Worm (Caenorhabditis elegans) whole organism, mixed stage, embryonic: ENCODE data around the gene srxa-18.

ENCODE experiments used
- M03D4.4 ChIP-seq: sonication (generic microtip); optimal IDR thresholded peaks from 2 replicates; lab custom pipeline; 2017; ENCODE audit warnings: mild to moderate bottlenecking, missing genetic modification characterization, missing compliant biosample characterization
- elt-1 ChIP-seq: sonication (generic microtip); optimal IDR thresholded peaks from 2 replicates; lab custom pipeline; 2017; ENCODE audit warnings: missing genetic modification characterization, mild to moderate bottlenecking, missing compliant biosample characterization, antibody characterized with exemption, moderate library complexity, borderline replicate concordance; ENCODE audit not compliant: insufficient read depth
- mab-5 ChIP-seq: fragments of 150-350 bp; optimal IDR thresholded peaks from 2 replicates; lab custom pipeline; 2014; ENCODE audit warnings: missing biosample characterization, missing genetic modification characterization
- nhr-12 ChIP-seq: fragments of 150-350 bp; optimal IDR thresholded peaks from 2 replicates; lab custom pipeline; 2014; ENCODE audit warnings: missing biosample characterization, missing genetic modification characterization
- nhr-237 ChIP-seq: fragments of 150-350 bp; optimal IDR thresholded peaks from 2 replicates; lab custom pipeline; 2014; ENCODE audit warnings: missing biosample characterization, missing genetic modification characterization
- nhr-28 ChIP-seq: fragments of 150-350 bp; optimal IDR thresholded peaks from 2 replicates; lab custom pipeline; 2014; ENCODE audit warnings: missing biosample characterization, missing genetic modification characterization
- sem-2 ChIP-seq: fragments of 200-800 bp; sonication (Bioruptor generic); optimal IDR thresholded peaks from 2 replicates; lab custom pipeline; 2018; ENCODE audit warnings: mild to moderate bottlenecking, missing genetic modification characterization, missing compliant biosample characterization
- sptf-1 ChIP-seq: sonication (generic microtip); optimal IDR thresholded peaks from 2 replicates; lab custom pipeline; 2017; ENCODE audit warnings: mild to moderate bottlenecking, missing genetic modification characterization, moderate library complexity, missing compliant biosample characterization
- unc-120 ChIP-seq: sonication (generic microtip); optimal IDR thresholded peaks from 2 replicates; lab custom pipeline; 2017; ENCODE audit warnings: missing genetic modification characterization, missing compliant biosample characterization; ENCODE audit not compliant: poor library complexity, severe bottlenecking
- unc-62 ChIP-seq: fragments of 150-350 bp; optimal IDR thresholded peaks from 2 replicates; lab custom pipeline; 2014; ENCODE audit warnings: missing biosample characterization, missing genetic modification reagents, missing genetic modification characterization
- zip-8 ChIP-seq: fragments of 150-350 bp; optimal IDR thresholded peaks from 2 replicates; lab custom pipeline; 2014; ENCODE audit warnings: missing biosample characterization, missing genetic modification characterization

DNA sequence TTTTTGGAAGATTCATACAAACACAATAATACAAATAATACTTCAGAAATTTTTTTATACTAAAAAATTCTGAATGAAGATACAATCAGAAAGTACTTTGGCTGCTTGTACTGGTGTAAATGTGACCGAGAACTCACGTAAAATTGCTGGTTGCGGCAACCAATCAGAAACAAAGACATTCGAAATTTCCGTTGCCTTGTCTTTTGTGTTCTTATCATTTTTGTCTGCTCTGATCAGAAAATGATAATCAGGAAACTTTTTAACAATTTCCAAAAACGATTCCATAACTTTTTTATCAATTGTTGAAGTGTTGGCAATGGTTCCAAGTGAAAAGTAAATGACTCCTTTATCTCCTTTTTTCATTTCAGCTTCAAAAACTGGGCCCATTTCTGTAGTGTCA is 23.9 kb downstream of the srxa-18 start:
- TF ChIP-seq unc-120 (tag; lab: Kevin White, UChicago) (no peak), sptf-1 (tag; lab: Kevin White, UChicago) (no peak), elt-1 (tag; lab: Kevin White, UChicago) (no peak), nhr-237 (tag; lab: Kevin White, UChicago) (no peak), nhr-28 (no peak), zip-8 (tag; lab: Kevin White, UChicago) (no peak), sem-2 (GFP tag; lab: Kevin White, UChicago) (no peak), unc-62 (GFP tag; lab: Kevin White, UChicago) (no peak), nhr-12 (tag; lab: Kevin White, UChicago) (no peak), M03D4.4 (tag; lab: Kevin White, UChicago) (no peak), mab-5 (tag; lab: Kevin White, UChicago) (no peak)
